Fruit fly (Drosophila melanogaster): ENCODE results near the gene ghi.
A peak's percentile ranks its signal among the peaks of the same experiment; 100 is the strongest.

ghi gene

dm6 chr3L:9468261-9468890 is 16.7 kb downstream of the ghi start:
- TF ChIP-seq tj (GFP tag; optimal IDR thresholded peaks at IDR 0.05), result no peak
- TF ChIP-seq CG7045 (GFP tag; optimal IDR thresholded peaks at IDR 0.05), result peak; percentile 36
- TF ChIP-seq bab1 (GFP tag; optimal IDR thresholded peaks at IDR 0.05), result peak; percentile 3

DNA sequence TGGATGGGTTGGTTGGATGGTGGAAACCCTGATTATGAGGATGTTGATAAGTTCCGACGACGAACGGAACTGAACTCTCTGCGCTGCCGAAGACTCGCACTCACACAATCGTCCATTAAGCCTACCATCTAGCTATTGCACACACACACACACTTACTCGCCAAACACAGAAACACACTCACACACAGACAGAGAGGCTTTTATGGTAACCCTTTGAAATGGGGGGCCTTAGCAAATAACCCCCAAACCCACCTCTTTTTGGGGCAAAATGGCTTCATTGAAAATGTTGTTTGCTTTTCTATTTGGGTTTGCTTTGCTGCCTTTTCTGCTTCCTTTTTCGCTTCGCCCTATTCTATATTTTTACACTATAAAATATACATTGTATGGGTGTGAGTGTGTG is 17.4 kb downstream of the ghi start:
- TF ChIP-seq Clk (GFP tag; optimal IDR thresholded peaks at IDR 0.05), result peak; percentile 0
- TF ChIP-seq cic (GFP tag; optimal IDR thresholded peaks at IDR 0.05), result peak; percentile 26
- TF ChIP-seq toe (GFP tag; optimal IDR thresholded peaks at IDR 0.05), result no peak

- no peak for TF ChIP-seq CG5204 (GFP tag; optimal IDR thresholded peaks at IDR 0.05)
- TF ChIP-seq CG7101 (tag; optimal IDR thresholded peaks at IDR 0.05), result no peak
- TF ChIP-seq kay (GFP tag; ENCODE audit: borderline replicate concordance), result no peak
- no peak for TF ChIP-seq tj (GFP tag; optimal IDR thresholded peaks at IDR 0.05)
- TF ChIP-seq CG7045 (GFP tag; optimal IDR thresholded peaks at IDR 0.05), result no peak
- TF ChIP-seq CG11617 (GFP tag; optimal IDR thresholded peaks at IDR 0.05), result no peak
- no peak for TF ChIP-seq Clk (GFP tag; optimal IDR thresholded peaks at IDR 0.05)
- no peak for TF ChIP-seq cic (GFP tag; optimal IDR thresholded peaks at IDR 0.05)
- no peak for TF ChIP-seq Crg-1 (GFP tag; optimal IDR thresholded peaks at IDR 0.05)
- no peak for TF ChIP-seq cnc (optimal IDR thresholded peaks at IDR 0.05)
- no peak for TF ChIP-seq CG1620 (GFP tag; optimal IDR thresholded peaks at IDR 0.05)
- TF ChIP-seq pad (GFP tag; optimal IDR thresholded peaks at IDR 0.05), result no peak
- TF ChIP-seq ovo (GFP tag; optimal IDR thresholded peaks at IDR 0.05), result no peak
Measured at dm6 chr3L:9471151-9471903, 19.7 kb downstream of the ghi start.

- TF ChIP-seq CG1620 (GFP tag; optimal IDR thresholded peaks at IDR 0.05), result peak; percentile 56
- TF ChIP-seq CG7101 (tag; optimal IDR thresholded peaks at IDR 0.05), result peak; percentile 61
- TF ChIP-seq Clk (GFP tag; optimal IDR thresholded peaks at IDR 0.05), result no peak
- no peak for TF ChIP-seq kay (GFP tag; ENCODE audit: borderline replicate concordance)
- peak; percentile 70 for TF ChIP-seq tj (GFP tag; optimal IDR thresholded peaks at IDR 0.05)
- no peak for TF ChIP-seq toe (GFP tag; optimal IDR thresholded peaks at IDR 0.05)
- peak; percentile 45 for TF ChIP-seq Crg-1 (GFP tag; optimal IDR thresholded peaks at IDR 0.05)
- peak; percentile 37 for TF ChIP-seq pad (GFP tag; optimal IDR thresholded peaks at IDR 0.05)
- TF ChIP-seq CG11617 (GFP tag; optimal IDR thresholded peaks at IDR 0.05), result peak; percentile 8
- TF ChIP-seq Mnt (GFP tag; optimal IDR thresholded peaks at IDR 0.05), result peak; percentile 69
- peak; percentile 47 for TF ChIP-seq ovo (GFP tag; optimal IDR thresholded peaks at IDR 0.05)
- TF ChIP-seq CG7045 (GFP tag; optimal IDR thresholded peaks at IDR 0.05), result peak; percentile 16
- no peak for TF ChIP-seq Hr96 (GFP tag; optimal IDR thresholded peaks at IDR 0.05)
- peak; percentile 12 for TF ChIP-seq CG12768 (GFP tag; optimal IDR thresholded peaks at IDR 0.05)
- peak; percentile 84 for TF ChIP-seq bab1 (GFP tag; optimal IDR thresholded peaks at IDR 0.05)
- TF ChIP-seq CG5204 (GFP tag; optimal IDR thresholded peaks at IDR 0.05), result no peak
- TF ChIP-seq cic (GFP tag; optimal IDR thresholded peaks at IDR 0.05), result peak; percentile 34
- TF ChIP-seq cnc (optimal IDR thresholded peaks at IDR 0.05), result peak; percentile 81 to 92
- peak; percentile 63 for TF ChIP-seq CG14711 (tag; optimal IDR thresholded peaks at IDR 0.05)
- peak; percentile 26 for TF ChIP-seq CG33017 (tag; optimal IDR thresholded peaks at IDR 0.05)
Measured at dm6 chr3L:9476829-9477228, 25.2 kb downstream of the ghi start, which contains the start of the genes Uch-L5 and Jarid2. Gene Uch-L5, minus strand, starts transcription at chr3L:9476965. Gene Jarid2, plus strand, starts transcription at chr3L:9477038.

dm6 chr3L:9487586-9487985 is 35.9 kb downstream of the ghi start, which contains the start of gene pall:
Gene pall, minus strand, starts transcription at chr3L:9487790.
- TF ChIP-seq CG7101 (tag; optimal IDR thresholded peaks at IDR 0.05) (peak; percentile 12), Mnt (GFP tag; optimal IDR thresholded peaks at IDR 0.05) (peak; percentile 10), CG1620 (GFP tag; optimal IDR thresholded peaks at IDR 0.05) (no peak), CG14711 (tag; optimal IDR thresholded peaks at IDR 0.05) (no peak), bab1 (GFP tag; optimal IDR thresholded peaks at IDR 0.05) (peak; percentile 56)

DNA sequence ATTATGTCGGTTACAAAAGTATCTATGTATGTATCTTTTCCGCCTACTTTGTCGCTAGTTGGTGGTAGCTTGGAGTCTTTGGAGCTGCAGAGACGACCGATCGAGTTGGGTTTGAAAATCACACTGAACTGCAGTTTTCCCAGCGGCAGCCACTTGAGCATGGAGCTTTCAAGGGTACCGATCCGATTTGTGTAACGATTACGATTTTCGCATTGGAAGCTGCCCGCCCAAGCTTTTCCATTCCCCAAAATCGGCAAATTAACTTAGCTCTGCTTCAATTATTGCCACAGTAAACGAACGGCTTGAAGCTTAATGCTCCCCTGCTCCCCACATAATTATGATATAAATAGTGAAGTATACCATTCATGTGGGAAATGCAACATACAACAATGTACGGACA is 37.5 kb downstream of the ghi start, which contains the start of gene CG32036:
CG32036 (minus strand) TSS at position 101 of the 400 bp plus-strand sequence.
- no peak for TF ChIP-seq kay (GFP tag; ENCODE audit: borderline replicate concordance)
- no peak for TF ChIP-seq CG12768 (GFP tag; optimal IDR thresholded peaks at IDR 0.05)
- TF ChIP-seq CG5204 (GFP tag; optimal IDR thresholded peaks at IDR 0.05), result no peak
- no peak for TF ChIP-seq CG1620 (GFP tag; optimal IDR thresholded peaks at IDR 0.05)
- TF ChIP-seq bab1 (GFP tag; optimal IDR thresholded peaks at IDR 0.05), result no peak
- TF ChIP-seq toe (GFP tag; optimal IDR thresholded peaks at IDR 0.05), result no peak
- no peak for TF ChIP-seq CG11617 (GFP tag; optimal IDR thresholded peaks at IDR 0.05)
- TF ChIP-seq ovo (GFP tag; optimal IDR thresholded peaks at IDR 0.05), result no peak
- no peak for TF ChIP-seq cic (GFP tag; optimal IDR thresholded peaks at IDR 0.05)
- no peak for TF ChIP-seq Hr96 (GFP tag; optimal IDR thresholded peaks at IDR 0.05)
- TF ChIP-seq CG14711 (tag; optimal IDR thresholded peaks at IDR 0.05), result no peak
- no peak for TF ChIP-seq pad (GFP tag; optimal IDR thresholded peaks at IDR 0.05)
- no peak for TF ChIP-seq CG7045 (GFP tag; optimal IDR thresholded peaks at IDR 0.05)
- no peak for TF ChIP-seq Mnt (GFP tag; optimal IDR thresholded peaks at IDR 0.05)
- no peak for TF ChIP-seq Crg-1 (GFP tag; optimal IDR thresholded peaks at IDR 0.05)
- TF ChIP-seq CG33017 (tag; optimal IDR thresholded peaks at IDR 0.05), result no peak
- TF ChIP-seq CG7101 (tag; optimal IDR thresholded peaks at IDR 0.05), result no peak
- TF ChIP-seq tj (GFP tag; optimal IDR thresholded peaks at IDR 0.05), result no peak
- no peak for TF ChIP-seq Clk (GFP tag; optimal IDR thresholded peaks at IDR 0.05)
- TF ChIP-seq cnc (optimal IDR thresholded peaks at IDR 0.05), result no peak
